Fruit fly (Drosophila melanogaster) whole organism, pupa: Measurements from ENCODE around the gene zf30C.

Experiments
- CG10348 ChIP-seq: fragments of 200-800 bp; sonication (Bioruptor generic); IDR thresholded peaks from 2 replicates; pipeline ENCODE4 v1.3.6; 2022; ENCODE audit warnings: missing biosample characterization, missing genetic modification characterization
- CG12605 ChIP-seq: fragments of 200-800 bp; sonication (Bioruptor generic); IDR thresholded peaks from 2 replicates; pipeline ENCODE4 v1.3.6; 2022; ENCODE audit warnings: missing biosample characterization, missing genetic modification characterization
- CG13204 ChIP-seq: fragments of 200-800 bp; sonication (Bioruptor generic); optimal IDR thresholded peaks from 2 replicates; lab custom pipeline; 2018; ENCODE audit warnings: missing biosample characterization, mild to moderate bottlenecking, missing genetic modification characterization, moderate library complexity
- CG14655 ChIP-seq: fragments of 200-800 bp; sonication (Bioruptor generic); optimal IDR thresholded peaks from 3 replicates; lab custom pipeline; 2017; ENCODE audit warnings: mild to moderate bottlenecking, missing biosample characterization, missing genetic modification reagents, missing genetic modification characterization
- CG15710 ChIP-seq: fragments of 200-800 bp; sonication (Bioruptor generic); optimal IDR thresholded peaks from 2 replicates; lab custom pipeline; 2018; ENCODE audit warnings: missing biosample characterization, mild to moderate bottlenecking, missing genetic modification characterization, moderate library complexity
- CG17806 ChIP-seq: fragments of 200-800 bp; sonication (Bioruptor generic); optimal IDR thresholded peaks from 2 replicates; lab custom pipeline; 2018; ENCODE audit warnings: missing biosample characterization, mild to moderate bottlenecking, missing genetic modification characterization, moderate library complexity
- CG32121 ChIP-seq: fragments of 200-800 bp; sonication (Bioruptor generic); IDR thresholded peaks from 2 replicates; pipeline ENCODE4 v1.3.6; 2022; ENCODE audit warnings: missing biosample characterization, missing genetic modification characterization
- CG34367 ChIP-seq: fragments of 200-800 bp; sonication (Bioruptor generic); optimal IDR thresholded peaks from 2 replicates; lab custom pipeline; 2018; ENCODE audit warnings: missing biosample characterization, mild to moderate bottlenecking, missing genetic modification characterization
- CG4496 ChIP-seq: fragments of 200-800 bp; sonication (Bioruptor generic); IDR thresholded peaks from 3 replicates; pipeline ENCODE4 v1.3.6; 2022; ENCODE audit warnings: missing biosample characterization, missing genetic modification characterization
- CG8159 ChIP-seq: fragments of 200-800 bp; sonication (Bioruptor generic); optimal IDR thresholded peaks from 3 replicates; lab custom pipeline; 2018; ENCODE audit warnings: missing biosample characterization, mild to moderate bottlenecking, missing genetic modification characterization, moderate library complexity
- CG8301 ChIP-seq: fragments of 200-800 bp; sonication (Bioruptor generic); optimal IDR thresholded peaks from 2 replicates; lab custom pipeline; 2018; ENCODE audit warnings: missing biosample characterization, mild to moderate bottlenecking, missing genetic modification characterization
- CG9948 ChIP-seq: fragments of 200-800 bp; sonication (Bioruptor generic); optimal IDR thresholded peaks from 2 replicates; lab custom pipeline; 2018; ENCODE audit warnings: missing biosample characterization, mild to moderate bottlenecking, missing genetic modification characterization, moderate library complexity
- D1 ChIP-seq: fragments of 200-800 bp; sonication (Bioruptor generic); optimal IDR thresholded peaks from 2 replicates; lab custom pipeline; 2018; ENCODE audit warnings: missing biosample characterization, mild to moderate bottlenecking, missing genetic modification characterization, moderate library complexity
- EcR ChIP-seq: fragments of 200-800 bp; sonication (Bioruptor generic); optimal IDR thresholded peaks from 3 replicates; lab custom pipeline; 2019; ENCODE audit warnings: missing biosample characterization, missing genetic modification characterization, mild to moderate bottlenecking, moderate library complexity, missing genetic modification reagents
- Ets98B ChIP-seq: fragments of 200-800 bp; sonication (Bioruptor generic); IDR thresholded peaks from 2 replicates; pipeline ENCODE4 v1.3.6; 2022; ENCODE audit warnings: missing biosample characterization, missing genetic modification characterization
- Pif1A ChIP-seq: fragments of 200-800 bp; sonication (Bioruptor generic); optimal IDR thresholded peaks from 3 replicates; lab custom pipeline; 2016; ENCODE audit warnings: missing biosample characterization, missing genetic modification characterization
- Pif1B ChIP-seq: fragments of 200-800 bp; sonication (Bioruptor generic); optimal IDR thresholded peaks from 3 replicates; lab custom pipeline; 2016; ENCODE audit warnings: missing biosample characterization, missing genetic modification characterization
- Snoo ChIP-seq: fragments of 200-800 bp; sonication (Bioruptor generic); optimal IDR thresholded peaks from 3 replicates; lab custom pipeline; 2017; ENCODE audit warnings: missing biosample characterization, mild to moderate bottlenecking, missing genetic modification characterization, inconsistent platforms
- fd96Ca ChIP-seq: fragments of 200-800 bp; sonication (Bioruptor generic); IDR thresholded peaks from 3 replicates; pipeline ENCODE4 v1.3.6; 2022; ENCODE audit warnings: missing biosample characterization, missing genetic modification characterization
- gl ChIP-seq: fragments of 200-800 bp; sonication (Bioruptor generic); optimal IDR thresholded peaks from 2 replicates; lab custom pipeline; 2018; ENCODE audit warnings: missing biosample characterization, mild to moderate bottlenecking, missing genetic modification characterization
- rn ChIP-seq: fragments of 200-800 bp; sonication (Bioruptor generic); IDR thresholded peaks from 2 replicates; pipeline ENCODE4 v1.3.6; 2022; ENCODE audit warnings: missing biosample characterization, missing genetic modification characterization

The zf30C gene

dm6 chr2L:9763212-9763869 lies 5.2 kb downstream of the zf30C start, which contains the start of the genes Taf11 and und:
TSS of gene Taf11 (minus strand) at chr2L:9763262.
TSS of gene und (plus strand) at chr2L:9763369.
- TF ChIP-seq Pif1B (GFP tag; lab: Kevin White, UChicago), result no peak
- no peak for TF ChIP-seq CG13204 (GFP tag; lab: Kevin White, UChicago)
- TF ChIP-seq CG8301 (tag; lab: Kevin White, UChicago), result no peak
- TF ChIP-seq EcR (GFP tag; lab: Kevin White, UChicago), result peak; percentile 99

dm6 chr2L:9766758-9767157 lies 8.6 kb downstream of the zf30C start, which contains the start of gene CG4017:
TSS of gene CG4017 (plus strand) at chr2L:9767058.
- TF ChIP-seq D1 (no peak), Pif1A (GFP tag; lab: Kevin White, UChicago) (no peak), Snoo (tag; lab: Kevin White, UChicago) (no peak), CG32121 (GFP tag; lab: Robert Waterston, UW) (no peak), CG13204 (GFP tag; lab: Kevin White, UChicago) (no peak), CG4496 (no peak), CG15710 (tag; lab: Kevin White, UChicago) (no peak), EcR (GFP tag; lab: Kevin White, UChicago) (no peak), CG12605 (no peak), CG9948 (tag; lab: Kevin White, UChicago) (no peak), CG8159 (tag; lab: Kevin White, UChicago) (no peak), Pif1B (GFP tag; lab: Kevin White, UChicago) (no peak), CG17806 (no peak), fd96Ca (GFP tag; lab: Robert Waterston, UW) (no peak), gl (no peak), CG34367 (tag; lab: Kevin White, UChicago) (no peak), rn (GFP tag; lab: Robert Waterston, UW) (no peak), CG14655 (GFP tag; lab: Kevin White, UChicago) (no peak)
- TF ChIP-seq, all 21 proteins: peak for 0

dm6 chr2L:9768735-9769134 lies 10.6 kb downstream of the zf30C start, which contains the start of gene CG17633:
TSS of gene CG17633 (plus strand) at chr2L:9769060.
- TF ChIP-seq CG4496, result no peak
- no peak for TF ChIP-seq CG9948 (tag; lab: Kevin White, UChicago)
- TF ChIP-seq CG14655 (GFP tag; lab: Kevin White, UChicago), result no peak
- TF ChIP-seq CG34367 (tag; lab: Kevin White, UChicago), result no peak
- no peak for TF ChIP-seq gl
- no peak for TF ChIP-seq CG15710 (tag; lab: Kevin White, UChicago)
- TF ChIP-seq Pif1A (GFP tag; lab: Kevin White, UChicago), result no peak
- TF ChIP-seq Snoo (tag; lab: Kevin White, UChicago), result no peak
- no peak for TF ChIP-seq CG8301 (tag; lab: Kevin White, UChicago)
- TF ChIP-seq EcR (GFP tag; lab: Kevin White, UChicago), result no peak
- TF ChIP-seq CG10348 (GFP tag; lab: Robert Waterston, UW), result no peak
- no peak for TF ChIP-seq CG13204 (GFP tag; lab: Kevin White, UChicago)
- TF ChIP-seq fd96Ca (GFP tag; lab: Robert Waterston, UW), result no peak
- no peak for TF ChIP-seq rn (GFP tag; lab: Robert Waterston, UW)
- no peak for TF ChIP-seq CG17806
- no peak for TF ChIP-seq Pif1B (GFP tag; lab: Kevin White, UChicago)
- TF ChIP-seq CG8159 (tag; lab: Kevin White, UChicago), result no peak
- no peak for TF ChIP-seq CG32121 (GFP tag; lab: Robert Waterston, UW)

- no peak for TF ChIP-seq CG8301 (tag; lab: Kevin White, UChicago)
- no peak for TF ChIP-seq CG12605
- TF ChIP-seq D1, result no peak
- no peak for TF ChIP-seq CG4496
- no peak for TF ChIP-seq CG17806
- no peak for TF ChIP-seq EcR (GFP tag; lab: Kevin White, UChicago)
- no peak for TF ChIP-seq CG8159 (tag; lab: Kevin White, UChicago)
- no peak for TF ChIP-seq Pif1B (GFP tag; lab: Kevin White, UChicago)
- TF ChIP-seq CG13204 (GFP tag; lab: Kevin White, UChicago), result no peak
- no peak for TF ChIP-seq Pif1A (GFP tag; lab: Kevin White, UChicago)
- TF ChIP-seq CG14655 (GFP tag; lab: Kevin White, UChicago), result no peak
- TF ChIP-seq CG9948 (tag; lab: Kevin White, UChicago), result no peak
- TF ChIP-seq fd96Ca (GFP tag; lab: Robert Waterston, UW), result no peak
- TF ChIP-seq Ets98B, result no peak
Observed at dm6 chr2L:9770896-9771295, 12.8 kb downstream of the zf30C start, which contains the start of gene ppk18. TSS of gene ppk18 (minus strand) at chr2L:9770996.

- no peak for TF ChIP-seq CG10348 (GFP tag; lab: Robert Waterston, UW)
- TF ChIP-seq CG34367 (tag; lab: Kevin White, UChicago), result no peak
- no peak for TF ChIP-seq EcR (GFP tag; lab: Kevin White, UChicago)
Observed at dm6 chr2L:9774980-9775628, 17.0 kb downstream of the zf30C start, which contains the start of the genes ppk11 and ppk16. TSS of gene ppk11 (minus strand) at chr2L:9775030. TSS of gene ppk16 (minus strand) at chr2L:9775030.

- TF ChIP-seq CG9948 (tag; lab: Kevin White, UChicago) (no peak), Ets98B (no peak), CG15710 (tag; lab: Kevin White, UChicago) (no peak), fd96Ca (GFP tag; lab: Robert Waterston, UW) (no peak), EcR (GFP tag; lab: Kevin White, UChicago) (no peak), Snoo (tag; lab: Kevin White, UChicago) (no peak), CG34367 (tag; lab: Kevin White, UChicago) (no peak), CG17806 (no peak), CG13204 (GFP tag; lab: Kevin White, UChicago) (no peak)
Observed at dm6 chr2L:9777927-9778326, 19.8 kb downstream of the zf30C start.
